Fruit fly (Drosophila melanogaster): Measurements from ENCODE around the gene pths.

pths gene

DNA sequence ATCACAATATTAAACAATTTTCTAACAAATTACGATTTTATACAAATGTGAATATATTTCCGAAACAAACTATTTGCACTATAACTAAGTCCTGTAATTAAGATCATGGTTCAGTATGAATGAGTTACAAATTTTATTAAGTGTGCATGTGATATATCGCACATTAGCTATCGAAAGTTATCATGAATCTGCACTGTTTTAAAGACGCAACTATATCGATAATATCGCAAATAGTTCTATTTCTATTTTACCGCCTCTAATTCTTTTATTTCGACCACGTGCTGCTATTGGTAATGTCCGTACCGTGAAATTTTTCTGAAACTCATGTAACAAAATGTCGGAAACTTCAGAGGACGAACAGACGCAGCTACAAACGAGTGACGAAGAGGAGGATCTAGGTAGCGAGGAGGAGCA lies at the start of gene pths (continued):
- peak; percentile 72 for TF ChIP-seq CG2120 (GFP tag; optimal IDR thresholded peaks at IDR 0.05)
- TF ChIP-seq Camta (GFP tag; optimal IDR thresholded peaks at IDR 0.05): peak; percentile 38
- peak; percentile 65 for TF ChIP-seq CG17186 (GFP tag; optimal IDR thresholded peaks at IDR 0.05)
- no peak for TF ChIP-seq CG9437 (GFP tag; optimal IDR thresholded peaks at IDR 0.05)
- TF ChIP-seq vvl (GFP tag; IDR thresholded peaks at IDR 0.05): no peak; the same call in 1 of the 2 replicates
- TF ChIP-seq CG10462 (GFP tag; optimal IDR thresholded peaks at IDR 0.05): no peak
- TF ChIP-seq CG13123 (GFP tag; optimal IDR thresholded peaks at IDR 0.05): peak; percentile 22
- no peak for TF ChIP-seq sd (tag; optimal IDR thresholded peaks at IDR 0.05)
- no peak for TF ChIP-seq Drgx (GFP tag; IDR thresholded peaks at IDR 0.05)
- no peak for TF ChIP-seq btn (GFP tag; optimal IDR thresholded peaks at IDR 0.05)
- TF ChIP-seq CG17359 (tag; optimal IDR thresholded peaks at IDR 0.05): no peak
- TF ChIP-seq pum (GFP tag; optimal IDR thresholded peaks at IDR 0.05): peak; percentile 35
- TF ChIP-seq CG9817 (tag; optimal IDR thresholded peaks at IDR 0.05): peak; percentile 68
- TF ChIP-seq Dip3 (GFP tag; optimal IDR thresholded peaks at IDR 0.05): peak; percentile 41
- TF ChIP-seq CG8478 (optimal IDR thresholded peaks at IDR 0.05): no peak
- peak; percentile 79 for TF ChIP-seq sob (GFP tag; IDR thresholded peaks at IDR 0.05)
- peak; percentile 66 for TF ChIP-seq CoRest (tag; optimal IDR thresholded peaks at IDR 0.05)
- TF ChIP-seq CG12071 (GFP tag; optimal IDR thresholded peaks at IDR 0.05): no peak
- peak; percentile 33 for TF ChIP-seq CG3995 (GFP tag; optimal IDR thresholded peaks at IDR 0.05)
- no peak for TF ChIP-seq Hey (tag; optimal IDR thresholded peaks at IDR 0.05)
- no peak for TF ChIP-seq Meics (GFP tag; optimal IDR thresholded peaks at IDR 0.05)
- TF ChIP-seq pho (GFP tag; optimal IDR thresholded peaks at IDR 0.05): peak; percentile 68
- peak; percentile 44; the same call in 1 of the 2 replicates for TF ChIP-seq CG14441 (GFP tag; IDR thresholded peaks at IDR 0.05)
- TF ChIP-seq CG2678 (tag; optimal IDR thresholded peaks at IDR 0.05): no peak
- TF ChIP-seq Lpt (GFP tag; optimal IDR thresholded peaks at IDR 0.05): no peak
- no peak for TF ChIP-seq CG8281 (tag; optimal IDR thresholded peaks at IDR 0.05)
- TF ChIP-seq CG13775 (GFP tag; optimal IDR thresholded peaks at IDR 0.05): peak; percentile 8
- no peak; the same call in 1 of the 2 replicates for TF ChIP-seq CG4404 (GFP tag; IDR thresholded peaks at IDR 0.05)
- TF ChIP-seq gcm (GFP tag; optimal IDR thresholded peaks at IDR 0.05): no peak
- no peak for TF ChIP-seq Taf1 (GFP tag; IDR thresholded peaks at IDR 0.05)
- no peak for TF ChIP-seq Sox102F (GFP tag; optimal IDR thresholded peaks at IDR 0.05)
- no peak for TF ChIP-seq ci (GFP tag; IDR thresholded peaks at IDR 0.05)
- no peak for TF ChIP-seq cwo (GFP tag; optimal IDR thresholded peaks at IDR 0.05)
- TF ChIP-seq Dbx (GFP tag; IDR thresholded peaks at IDR 0.05): 0 out of 3 replicates have a peak, but pooled peaks have one; percentile 34
- TF ChIP-seq Bgb (GFP tag; IDR thresholded peaks at IDR 0.05; ENCODE audit: partially characterized antibody): peak; percentile 89
- TF ChIP-seq tna (GFP tag; IDR thresholded peaks at IDR 0.05; ENCODE audit: partially characterized antibody): peak; percentile 61
- TF ChIP-seq CG14710 (tag; optimal IDR thresholded peaks at IDR 0.05): peak; percentile 67
- TF ChIP-seq crp (GFP tag; optimal IDR thresholded peaks at IDR 0.05): no peak
- peak; percentile 2 for TF ChIP-seq az2 (GFP tag; optimal IDR thresholded peaks at IDR 0.05)
- peak; percentile 58 for TF ChIP-seq jumu (GFP tag; optimal IDR thresholded peaks at IDR 0.05)
- TF ChIP-seq CG14860 (GFP tag; IDR thresholded peaks at IDR 0.05; ENCODE audit: partially characterized antibody): peak; percentile 57; the same call in 2 of the 3 replicates
- TF ChIP-seq CG10565 (GFP tag; optimal IDR thresholded peaks at IDR 0.05): no peak
- TF ChIP-seq ATbp (GFP tag; optimal IDR thresholded peaks at IDR 0.05): no peak
- TF ChIP-seq sug (tag; optimal IDR thresholded peaks at IDR 0.05): peak; percentile 50
- no peak for TF ChIP-seq CG12219 (GFP tag; optimal IDR thresholded peaks at IDR 0.05)
- TF ChIP-seq nau (GFP tag; optimal IDR thresholded peaks at IDR 0.05): no peak
- TF ChIP-seq CG32772 (GFP tag; IDR thresholded peaks at IDR 0.05): no peak
- peak; percentile 83 for TF ChIP-seq Ets97D (GFP tag; optimal IDR thresholded peaks at IDR 0.05)
- TF ChIP-seq Dll (GFP tag; IDR thresholded peaks at IDR 0.05; ENCODE audit: partially characterized antibody): peak; percentile 70; the same call in 3 of the 4 replicates
- peak; percentile 74 for TF ChIP-seq Xbp1 (GFP tag; optimal IDR thresholded peaks at IDR 0.05)
- no peak for TF ChIP-seq CG7372 (GFP tag; IDR thresholded peaks at IDR 0.05)
